Worm (Caenorhabditis elegans): ENCODE results near the gene F14H3.5.

The F14H3.5 gene

DNA sequence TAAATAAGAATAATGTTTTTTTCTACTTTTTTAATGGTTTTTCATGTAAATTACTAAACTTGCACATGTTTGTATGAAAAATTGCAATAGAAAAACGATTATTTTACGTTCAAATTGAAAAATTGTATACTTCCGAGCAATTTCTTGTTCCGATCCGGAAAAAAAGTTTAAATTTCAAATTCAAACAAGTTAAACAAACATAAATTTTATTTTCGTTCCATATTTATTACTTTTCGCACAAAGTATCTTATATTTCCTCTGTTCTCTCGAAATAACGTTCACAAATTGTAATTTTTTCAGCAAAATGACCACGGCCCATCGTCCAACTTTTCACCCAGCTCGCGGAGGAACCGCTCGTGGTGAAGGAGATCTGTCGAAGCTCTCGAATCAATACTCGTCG lies 33.8 kb downstream of the F14H3.5 start, which contains the start of gene cwc-15:
TSS of gene cwc-15 (plus strand) at position 301 of the 400 bp plus-strand sequence.
- TF ChIP-seq med-1 (GFP tag; optimal IDR thresholded peaks at IDR 0.05; ENCODE audit: insufficient read depth) (no peak), tab-1 (GFP tag; IDR thresholded peaks at IDR 0.05) (no peak), flt-1 (GFP tag; IDR thresholded peaks at IDR 0.05) (no peak), ref-1 (GFP tag; conservative IDR thresholded peaks at IDR 0.05) (no peak), ztf-23 (GFP tag; IDR thresholded peaks at IDR 0.05) (no peak), klf-2 (GFP tag; conservative IDR thresholded peaks at IDR 0.05) (no peak), T22C8.4 (GFP tag; IDR thresholded peaks at IDR 0.05) (no peak), ztf-29 (GFP tag; IDR thresholded peaks at IDR 0.05) (no peak), cog-1 (tag; optimal IDR thresholded peaks at IDR 0.05) (no peak)

DNA sequence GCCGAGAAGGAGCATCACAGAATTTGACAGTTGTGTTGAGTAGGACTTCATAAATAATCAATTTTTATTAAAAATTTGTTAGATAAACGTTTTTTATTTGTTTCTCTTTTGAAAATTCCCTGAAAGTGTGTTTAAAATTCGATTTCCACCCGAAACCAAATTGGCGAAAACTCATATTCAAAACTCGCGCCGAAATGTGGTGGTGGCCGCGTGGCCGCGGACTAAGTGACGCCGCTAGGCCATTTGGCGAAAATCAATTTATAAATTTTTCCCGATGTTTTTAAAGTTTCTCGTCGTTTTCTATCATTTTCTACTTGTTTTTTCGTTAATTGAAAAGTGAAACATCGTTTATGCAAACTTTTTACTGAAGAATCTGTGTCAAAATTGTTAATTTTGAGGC lies 34.3 kb downstream of the F14H3.5 start:
- TF ChIP-seq cog-1 (tag; optimal IDR thresholded peaks at IDR 0.05) (peak; percentile 30), T22C8.4 (GFP tag; IDR thresholded peaks at IDR 0.05) (no peak; the same call in 1 of the 2 replicates), ref-1 (GFP tag; conservative IDR thresholded peaks at IDR 0.05) (no peak), tab-1 (GFP tag; IDR thresholded peaks at IDR 0.05) (no peak), ztf-23 (GFP tag; IDR thresholded peaks at IDR 0.05) (0 out of 2 replicates have a peak, but pooled peaks have one; percentile 40), flt-1 (GFP tag; IDR thresholded peaks at IDR 0.05) (peak; percentile 61)

ce11 chrV:16020042-16020441 lies 36.8 kb downstream of the F14H3.5 start, which contains the start of gene srx-44:
TSS of gene srx-44 (plus strand) at chrV:16020342.
- TF ChIP-seq flt-1 (GFP tag; IDR thresholded peaks at IDR 0.05): no peak
- no peak for TF ChIP-seq ztf-23 (GFP tag; IDR thresholded peaks at IDR 0.05)

- TF ChIP-seq ref-1 (GFP tag; conservative IDR thresholded peaks at IDR 0.05) (no peak), ztf-29 (GFP tag; IDR thresholded peaks at IDR 0.05) (no peak), ztf-23 (GFP tag; IDR thresholded peaks at IDR 0.05) (no peak), klf-2 (GFP tag; conservative IDR thresholded peaks at IDR 0.05) (no peak), tab-1 (GFP tag; IDR thresholded peaks at IDR 0.05) (no peak), cog-1 (tag; optimal IDR thresholded peaks at IDR 0.05) (no peak), flt-1 (GFP tag; IDR thresholded peaks at IDR 0.05) (no peak), med-1 (GFP tag; optimal IDR thresholded peaks at IDR 0.05; ENCODE audit: insufficient read depth) (no peak), T22C8.4 (GFP tag; IDR thresholded peaks at IDR 0.05) (no peak)
Measured at ce11 chrV:16017671-16018070, 39.2 kb downstream of the F14H3.5 start, which contains the start of gene srx-43. TSS of gene srx-43 (plus strand) at chrV:16017971.

ce11 chrV:16016977-16017376 lies 39.9 kb downstream of the F14H3.5 start:
- no peak for TF ChIP-seq med-1 (GFP tag; optimal IDR thresholded peaks at IDR 0.05; ENCODE audit: insufficient read depth)
- TF ChIP-seq ztf-29 (GFP tag; IDR thresholded peaks at IDR 0.05): no peak
- no peak for TF ChIP-seq ref-1 (GFP tag; conservative IDR thresholded peaks at IDR 0.05)
- no peak for TF ChIP-seq ztf-23 (GFP tag; IDR thresholded peaks at IDR 0.05)
- TF ChIP-seq T22C8.4 (GFP tag; IDR thresholded peaks at IDR 0.05): no peak

DNA sequence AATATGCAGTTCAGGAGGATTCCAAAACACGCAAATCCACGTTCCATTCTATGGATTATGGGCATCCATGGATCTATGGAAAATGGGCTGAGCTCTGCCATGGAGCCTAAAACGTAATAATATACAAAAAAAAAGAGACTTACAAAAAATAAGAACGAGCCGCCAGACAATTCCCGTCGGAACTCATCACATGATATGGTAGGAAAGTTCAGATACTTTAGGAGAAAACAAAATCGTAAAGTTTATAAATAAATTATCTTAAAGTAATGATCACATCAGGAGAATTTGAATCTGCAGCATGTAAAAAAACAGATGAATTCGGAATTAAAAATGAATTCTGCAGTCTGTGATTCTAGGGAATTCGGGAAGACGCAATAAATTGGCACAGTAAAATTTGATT lies 41.2 kb downstream of the F14H3.5 start, which contains the start of gene str-232:
TSS of gene str-232 (minus strand) at position 101 of the 400 bp plus-strand sequence.
- no peak for TF ChIP-seq klf-2 (GFP tag; conservative IDR thresholded peaks at IDR 0.05)
- TF ChIP-seq tab-1 (GFP tag; IDR thresholded peaks at IDR 0.05): no peak
- TF ChIP-seq med-1 (GFP tag; optimal IDR thresholded peaks at IDR 0.05; ENCODE audit: insufficient read depth): no peak
- no peak for TF ChIP-seq T22C8.4 (GFP tag; IDR thresholded peaks at IDR 0.05)
- no peak for TF ChIP-seq ztf-29 (GFP tag; IDR thresholded peaks at IDR 0.05)
- no peak for TF ChIP-seq ref-1 (GFP tag; conservative IDR thresholded peaks at IDR 0.05)
- TF ChIP-seq cog-1 (tag; optimal IDR thresholded peaks at IDR 0.05): no peak
- no peak for TF ChIP-seq ztf-23 (GFP tag; IDR thresholded peaks at IDR 0.05)
- no peak for TF ChIP-seq flt-1 (GFP tag; IDR thresholded peaks at IDR 0.05)

DNA sequence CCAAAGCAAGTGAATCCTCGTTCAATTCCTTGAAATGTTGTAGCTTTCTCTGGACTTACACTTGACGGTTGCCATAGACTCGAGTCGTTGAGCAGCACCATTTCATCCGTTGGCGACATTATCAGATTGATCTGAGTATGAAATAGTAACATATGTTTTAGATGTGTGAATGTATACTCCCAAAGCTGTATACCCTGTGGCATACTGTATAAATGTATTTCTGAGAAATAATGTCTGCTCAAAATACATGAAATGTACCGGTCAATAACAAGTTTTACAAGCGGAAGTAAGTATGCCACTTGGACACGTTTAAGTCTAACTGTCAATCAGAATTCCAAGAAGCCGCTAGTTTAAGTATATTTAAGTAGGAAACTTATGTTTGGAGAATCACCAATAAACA lies 47.3 kb downstream of the F14H3.5 start, which contains the start of gene str-233:
TSS of gene str-233 (minus strand) at position 101 of the 400 bp plus-strand sequence.
- no peak for TF ChIP-seq ref-1 (GFP tag; conservative IDR thresholded peaks at IDR 0.05)
- no peak for TF ChIP-seq T22C8.4 (GFP tag; IDR thresholded peaks at IDR 0.05)
- TF ChIP-seq ztf-29 (GFP tag; IDR thresholded peaks at IDR 0.05): no peak
- no peak for TF ChIP-seq cog-1 (tag; optimal IDR thresholded peaks at IDR 0.05)
- no peak for TF ChIP-seq ztf-23 (GFP tag; IDR thresholded peaks at IDR 0.05)
- TF ChIP-seq med-1 (GFP tag; optimal IDR thresholded peaks at IDR 0.05; ENCODE audit: insufficient read depth): no peak

ce11 chrV:16007505-16007904 lies 49.4 kb downstream of the F14H3.5 start, which contains the start of gene str-231:
TSS of gene str-231 (minus strand) at chrV:16007605.
- TF ChIP-seq cog-1 (tag; optimal IDR thresholded peaks at IDR 0.05) (no peak), T22C8.4 (GFP tag; IDR thresholded peaks at IDR 0.05) (no peak), flt-1 (GFP tag; IDR thresholded peaks at IDR 0.05) (no peak), ztf-23 (GFP tag; IDR thresholded peaks at IDR 0.05) (no peak), ref-1 (GFP tag; conservative IDR thresholded peaks at IDR 0.05) (no peak), klf-2 (GFP tag; conservative IDR thresholded peaks at IDR 0.05) (no peak), med-1 (GFP tag; optimal IDR thresholded peaks at IDR 0.05; ENCODE audit: insufficient read depth) (no peak), tab-1 (GFP tag; IDR thresholded peaks at IDR 0.05) (no peak), ztf-29 (GFP tag; IDR thresholded peaks at IDR 0.05) (no peak)
